Fruit fly (Drosophila melanogaster) whole organism, embryonic: ENCODE results near the gene Nubp1.

Source experiments
- Atf-2 ChIP-seq: fragments of 200-800 bp; sonication (Bioruptor generic); optimal IDR thresholded peaks from 2 replicates; lab custom pipeline; 2016; ENCODE audit warnings: missing biosample characterization, missing genetic modification characterization
- B-H1 ChIP-seq: fragments of 200-800 bp; sonication (Bioruptor generic); IDR thresholded peaks from 3 replicates; pipeline ENCODE4 v1.3.6; 2022; ENCODE audit warnings: missing biosample characterization, missing genetic modification characterization
- B-H2 ChIP-seq: fragments of 200-800 bp; sonication (Bioruptor generic); optimal IDR thresholded peaks from 2 replicates; lab custom pipeline; 2018; ENCODE audit warnings: missing biosample characterization, mild to moderate bottlenecking, missing genetic modification characterization
- BEAF-32 ChIP-seq: fragments of 200-800 bp; sonication (Bioruptor generic); optimal IDR thresholded peaks from 3 replicates; lab custom pipeline; 2017; ENCODE audit warnings: missing biosample characterization, missing genetic modification characterization, mild to moderate bottlenecking, moderate library complexity, missing genetic modification reagents
- Blimp-1 ChIP-seq: fragments of 200-800 bp; sonication (Bioruptor generic); optimal IDR thresholded peaks from 3 replicates; lab custom pipeline; 2018; ENCODE audit warnings: missing biosample characterization, missing genetic modification characterization, mild to moderate bottlenecking, moderate library complexity, missing genetic modification reagents
- CG10209 ChIP-seq: fragments of 200-800 bp; sonication (Bioruptor generic); optimal IDR thresholded peaks from 3 replicates; lab custom pipeline; 2017; ENCODE audit warnings: missing biosample characterization, mild to moderate bottlenecking, missing genetic modification characterization, missing genetic modification reagents
- CG11247 ChIP-seq: fragments of 200-800 bp; sonication (Bioruptor generic); IDR thresholded peaks from 2 replicates; pipeline ENCODE4 v1.3.6; 2022; ENCODE audit warnings: missing biosample characterization, missing genetic modification characterization
- CG12071 ChIP-seq: fragments of 200-800 bp; sonication (Bioruptor generic); optimal IDR thresholded peaks from 3 replicates; lab custom pipeline; 2018; ENCODE audit warnings: missing biosample characterization, mild to moderate bottlenecking, missing genetic modification characterization
- CG14667 ChIP-seq: fragments of 200-800 bp; sonication (Bioruptor generic); IDR thresholded peaks from 2 replicates; pipeline ENCODE4 v1.3.6; 2022; ENCODE audit warnings: missing biosample characterization, missing genetic modification characterization
- CG14710 ChIP-seq: fragments of 200-800 bp; sonication (Bioruptor generic); optimal IDR thresholded peaks from 3 replicates; lab custom pipeline; 2019; ENCODE audit warnings: missing biosample characterization, mild to moderate bottlenecking, missing genetic modification characterization, moderate library complexity
- CG15479 ChIP-seq: fragments of 200-800 bp; sonication (Bioruptor generic); optimal IDR thresholded peaks from 3 replicates; lab custom pipeline; 2019; ENCODE audit warnings: missing biosample characterization, mild to moderate bottlenecking, missing genetic modification characterization, moderate library complexity
- CG15514 ChIP-seq: fragments of 200-800 bp; sonication (Bioruptor generic); optimal IDR thresholded peaks from 3 replicates; lab custom pipeline; 2017; ENCODE audit warnings: missing biosample characterization, missing genetic modification characterization, mild to moderate bottlenecking, moderate library complexity, missing genetic modification reagents
- CG17612 ChIP-seq: fragments of 200-800 bp; sonication (Bioruptor generic); IDR thresholded peaks from 2 replicates; pipeline ENCODE4 v1.3.6; 2022; ENCODE audit warnings: missing biosample characterization, missing genetic modification characterization
- CG17912 ChIP-seq: fragments of 200-800 bp; sonication (Bioruptor generic); optimal IDR thresholded peaks from 2 replicates; lab custom pipeline; 2018; ENCODE audit warnings: missing biosample characterization, mild to moderate bottlenecking, missing genetic modification characterization
- CG18262 ChIP-seq: fragments of 200-800 bp; optimal IDR thresholded peaks from 3 replicates; lab custom pipeline; 2019; ENCODE audit warnings: missing biosample characterization, mild to moderate bottlenecking, missing genetic modification characterization, moderate library complexity
- CG2712 ChIP-seq: fragments of 200-800 bp; optimal IDR thresholded peaks from 3 replicates; lab custom pipeline; 2019; ENCODE audit warnings: missing biosample characterization, mild to moderate bottlenecking, missing genetic modification characterization, moderate library complexity
- CG31224 ChIP-seq: fragments of 200-800 bp; sonication (Bioruptor generic); IDR thresholded peaks from 2 replicates; pipeline ENCODE4 v1.3.6; 2022; ENCODE audit warnings: missing biosample characterization, missing genetic modification characterization
- CG31365 ChIP-seq: fragments of 200-800 bp; sonication (Bioruptor generic); optimal IDR thresholded peaks from 2 replicates; lab custom pipeline; 2018; ENCODE audit warnings: missing biosample characterization, mild to moderate bottlenecking, missing genetic modification characterization
- CG4617 ChIP-seq: fragments of 200-800 bp; sonication (Bioruptor generic); optimal IDR thresholded peaks from 3 replicates; lab custom pipeline; 2016; ENCODE audit warnings: missing biosample characterization, missing genetic modification characterization, borderline replicate concordance
- CG6683 ChIP-seq: fragments of 200-800 bp; sonication (Bioruptor generic); optimal IDR thresholded peaks from 2 replicates; lab custom pipeline; 2017; ENCODE audit warnings: missing biosample characterization, mild to moderate bottlenecking, missing genetic modification characterization, missing genetic modification reagents
- CG6689 ChIP-seq: fragments of 200-800 bp; sonication (Bioruptor generic); IDR thresholded peaks from 2 replicates; pipeline ENCODE4 v1.3.6; 2022; ENCODE audit warnings: missing biosample characterization, missing genetic modification characterization
- CG8944 ChIP-seq: fragments of 200-800 bp; sonication (Bioruptor generic); optimal IDR thresholded peaks from 3 replicates; lab custom pipeline; 2016; ENCODE audit warnings: missing biosample characterization, missing genetic modification characterization
- CG9437 ChIP-seq: fragments of 200-800 bp; sonication (Bioruptor generic); optimal IDR thresholded peaks from 2 replicates; lab custom pipeline; 2018; ENCODE audit warnings: missing biosample characterization, mild to moderate bottlenecking, missing genetic modification characterization
- CG9609 ChIP-seq: fragments of 200-800 bp; sonication (Bioruptor generic); optimal IDR thresholded peaks from 3 replicates; lab custom pipeline; 2016; ENCODE audit warnings: missing biosample characterization, missing genetic modification characterization
- CHES-1-like ChIP-seq: fragments of 200-800 bp; sonication (Bioruptor generic); optimal IDR thresholded peaks from 2 replicates; lab custom pipeline; 2016; ENCODE audit warnings: missing biosample characterization, missing genetic modification characterization
- D19A ChIP-seq: fragments of 200-800 bp; optimal IDR thresholded peaks from 3 replicates; lab custom pipeline; 2019; ENCODE audit warnings: missing biosample characterization, mild to moderate bottlenecking, missing genetic modification characterization, moderate library complexity
- Dip3 ChIP-seq: fragments of 200-800 bp; sonication (Bioruptor generic); optimal IDR thresholded peaks from 3 replicates; lab custom pipeline; 2016; ENCODE audit warnings: missing biosample characterization, missing genetic modification characterization
- Fer2 ChIP-seq: fragments of 200-800 bp; sonication (Bioruptor generic); optimal IDR thresholded peaks from 2 replicates; lab custom pipeline; 2018; ENCODE audit warnings: missing biosample characterization, mild to moderate bottlenecking, missing genetic modification characterization, moderate library complexity
- H2.0 ChIP-seq: fragments of 200-800 bp; sonication (Bioruptor generic); IDR thresholded peaks from 2 replicates; pipeline ENCODE4 v1.3.6; 2022; ENCODE audit warnings: missing biosample characterization, missing genetic modification characterization
- Hey ChIP-seq: fragments of 200-800 bp; sonication (Bioruptor generic); optimal IDR thresholded peaks from 3 replicates; lab custom pipeline; 2018; ENCODE audit warnings: missing biosample characterization, mild to moderate bottlenecking, missing genetic modification characterization
- HmgZ ChIP-seq: fragments of 200-800 bp; sonication (Bioruptor generic); optimal IDR thresholded peaks from 2 replicates; lab custom pipeline; 2018; ENCODE audit warnings: missing biosample characterization, mild to moderate bottlenecking, missing genetic modification characterization
- Stat92E ChIP-seq, 3 experiments: fragments of >200 bp in 2 of 3; fragments of 200-800 bp in 1 of 3; sonication (Bioruptor generic) in 1 of 3; optimal IDR thresholded peaks; 2 replicates each; lab custom pipeline; 2017 to 2019; ENCODE audit warnings: missing biosample characterization in 3 of 3, missing genetic modification characterization in 3 of 3, mild to moderate bottlenecking in 1 of 3, moderate library complexity in 1 of 3
- crc ChIP-seq: fragments of 200-800 bp; sonication (Bioruptor generic); optimal IDR thresholded peaks from 2 replicates; lab custom pipeline; 2016; ENCODE audit warnings: missing biosample characterization, missing genetic modification characterization
- cwo ChIP-seq: fragments of 200-800 bp; sonication (Bioruptor generic); optimal IDR thresholded peaks from 3 replicates; lab custom pipeline; 2017; ENCODE audit warnings: missing biosample characterization, missing genetic modification characterization, mild to moderate bottlenecking, moderate library complexity, missing genetic modification reagents
- ewg ChIP-seq: fragments of 200-800 bp; sonication (Bioruptor generic); optimal IDR thresholded peaks from 3 replicates; lab custom pipeline; 2017; ENCODE audit warnings: mild to moderate bottlenecking, missing biosample characterization, missing genetic modification reagents, missing genetic modification characterization
- fru ChIP-seq: fragments of >200 bp; optimal IDR thresholded peaks from 2 replicates; lab custom pipeline; 2017
- lbe ChIP-seq: fragments of 200-800 bp; sonication (Bioruptor generic); optimal IDR thresholded peaks from 2 replicates; lab custom pipeline; 2016; ENCODE audit warnings: missing biosample characterization, mild to moderate bottlenecking, missing genetic modification characterization
- lilli ChIP-seq: fragments of 200-800 bp; sonication (Bioruptor generic); optimal IDR thresholded peaks from 3 replicates; lab custom pipeline; 2016; ENCODE audit warnings: missing biosample characterization, missing genetic modification characterization
- lov ChIP-seq, 2 experiments: fragments of 200-800 bp in 1 of 2; fragments of >200 bp in 1 of 2; sonication (Bioruptor generic) in 1 of 2; IDR thresholded peaks in 1 of 2; optimal IDR thresholded peaks in 1 of 2; 2 replicates in 1 of 2; 3 replicates in 1 of 2; pipeline versions ENCODE4 v1.3.6 to Lab custom; 2017 to 2022; ENCODE audit warnings: missing biosample characterization in 1 of 2, missing genetic modification characterization in 1 of 2
- luna ChIP-seq: fragments of 200-800 bp; sonication (Bioruptor generic); optimal IDR thresholded peaks from 2 replicates; lab custom pipeline; 2016; ENCODE audit warnings: missing biosample characterization, missing genetic modification characterization
- pnt ChIP-seq: fragments of 200-800 bp; sonication (Bioruptor generic); optimal IDR thresholded peaks from 3 replicates; lab custom pipeline; 2016; ENCODE audit warnings: missing biosample characterization, missing genetic modification characterization
- repo ChIP-seq: fragments of 200-800 bp; sonication (Bioruptor generic); optimal IDR thresholded peaks from 2 replicates; lab custom pipeline; 2016; ENCODE audit warnings: missing biosample characterization, missing genetic modification characterization
- sc ChIP-seq, 3 experiments: fragments of >200 bp in 2 of 3; fragments of 200-800 bp in 1 of 3; sonication (Bioruptor generic) in 1 of 3; optimal IDR thresholded peaks; 2 replicates in 2 of 3; 3 replicates in 1 of 3; lab custom pipeline; 2017; ENCODE audit warnings: mild to moderate bottlenecking in 1 of 3, missing biosample characterization in 1 of 3, missing genetic modification characterization in 1 of 3, missing genetic modification reagents in 1 of 3
- sisA ChIP-seq: fragments of 200-800 bp; sonication (Bioruptor generic); IDR thresholded peaks from 2 replicates; pipeline ENCODE4 v1.3.6; 2022; ENCODE audit warnings: missing biosample characterization, missing genetic modification characterization
- sna ChIP-seq: fragments of 200-800 bp; sonication (Bioruptor generic); IDR thresholded peaks from 2 replicates; pipeline ENCODE4 v1.3.6; 2022; ENCODE audit warnings: missing biosample characterization, missing genetic modification characterization; ENCODE audit not compliant: partially characterized antibody
- tll ChIP-seq, 2 experiments: fragments of 200-800 bp in 1 of 2; fragments of >200 bp in 1 of 2; sonication (Bioruptor generic) in 1 of 2; optimal IDR thresholded peaks; 2 replicates each; lab custom pipeline; 2017 to 2019; ENCODE audit warnings: missing biosample characterization in 2 of 2, missing genetic modification characterization in 2 of 2, mild to moderate bottlenecking in 1 of 2, moderate library complexity in 1 of 2

Gene Nubp1

dm6 chr2L:16720707-16721700, 11.3 kb upstream of the Nubp1 start:
- TF ChIP-seq CG17612 (GFP tag; lab: Robert Waterston, UW) (peak; percentile 92), lilli (GFP tag; lab: Kevin White, UChicago) (peak; percentile 88), sna (no peak), BEAF-32 (no peak), CG31224 (GFP tag; lab: Robert Waterston, UW) (peak; percentile 88), Hey (tag; lab: Kevin White, UChicago) (no peak), B-H2 (GFP tag; lab: Kevin White, UChicago) (no peak), ewg (GFP tag; lab: Kevin White, UChicago) (peak; percentile 83), H2.0 (GFP tag; lab: Robert Waterston, UW) (peak; percentile 93), lbe (GFP tag; lab: Kevin White, UChicago) (peak; percentile 87), CG6689 (peak; percentile 96), CG6683 (GFP tag; lab: Kevin White, UChicago) (peak; percentile 82), CG14667 (GFP tag; lab: Robert Waterston, UW) (peak; percentile 93), D19A (tag; lab: Kevin White, UChicago) (peak; percentile 91), CG2712 (tag; lab: Kevin White, UChicago) (peak; percentile 97), sisA (GFP tag; lab: Robert Waterston, UW) (peak; percentile 91), fru (lab: Kevin White, UChicago) (no peak), CG9437 (peak; percentile 71), CG14710 (tag; lab: Kevin White, UChicago) (peak; percentile 93), CG31365 (peak; percentile 46), Fer2 (tag; lab: Kevin White, UChicago) (peak; percentile 78), repo (peak; percentile 49), Blimp-1 (GFP tag; lab: Kevin White, UChicago) (peak; percentile 95), CG9609 (GFP tag; lab: Kevin White, UChicago) (peak; percentile 34), CG18262 (tag; lab: Kevin White, UChicago) (peak; percentile 95), Atf-2 (GFP tag; lab: Kevin White, UChicago) (peak; percentile 81), crc (GFP tag; lab: Kevin White, UChicago) (no peak), CG15514 (peak; percentile 79), HmgZ (tag; lab: Kevin White, UChicago) (peak; percentile 75), CG4617 (peak; percentile 58), pnt (peak; percentile 80), CG11247 (GFP tag; lab: Robert Waterston, UW) (peak; percentile 92), CG15479 (GFP tag; lab: Kevin White, UChicago) (no peak), CHES-1-like (GFP tag; lab: Kevin White, UChicago) (peak; percentile 32), CG12071 (GFP tag; lab: Kevin White, UChicago) (peak; percentile 76), CG10209 (peak; percentile 84), B-H1 (GFP tag; lab: Robert Waterston, UW) (peak; percentile 95), CG8944 (peak; percentile 52), Stat92E (GFP tag; optimal IDR thresholded peaks at IDR 0.05; lab: Kevin White, UChicago) (peak in 1 of 3 experiments; percentile 79), lov (optimal IDR thresholded peaks at IDR 0.05; lab: Kevin White, UChicago) (no peak), lov (GFP tag; IDR thresholded peaks at IDR 0.05; lab: Robert Waterston, UW) (peak; percentile 95), Dip3 (GFP tag; lab: Kevin White, UChicago) (peak; percentile 88), sc (optimal IDR thresholded peaks at IDR 0.05; lab: Kevin White, UChicago) (no peak), sc (GFP tag; optimal IDR thresholded peaks at IDR 0.05; lab: Kevin White, UChicago) (peak; percentile 74), CG17912 (peak; percentile 54), tll (GFP tag; optimal IDR thresholded peaks at IDR 0.05; lab: Kevin White, UChicago) (peak in 1 of 2 experiments; percentile 64), luna (GFP tag; lab: Kevin White, UChicago) (no peak), cwo (GFP tag; lab: Kevin White, UChicago) (peak; percentile 86)
